Fruit fly (Drosophila melanogaster): ENCODE data around the gene CG10943.
A peak's percentile ranks its signal among the peaks of the same experiment; 100 is the strongest.

DNA sequence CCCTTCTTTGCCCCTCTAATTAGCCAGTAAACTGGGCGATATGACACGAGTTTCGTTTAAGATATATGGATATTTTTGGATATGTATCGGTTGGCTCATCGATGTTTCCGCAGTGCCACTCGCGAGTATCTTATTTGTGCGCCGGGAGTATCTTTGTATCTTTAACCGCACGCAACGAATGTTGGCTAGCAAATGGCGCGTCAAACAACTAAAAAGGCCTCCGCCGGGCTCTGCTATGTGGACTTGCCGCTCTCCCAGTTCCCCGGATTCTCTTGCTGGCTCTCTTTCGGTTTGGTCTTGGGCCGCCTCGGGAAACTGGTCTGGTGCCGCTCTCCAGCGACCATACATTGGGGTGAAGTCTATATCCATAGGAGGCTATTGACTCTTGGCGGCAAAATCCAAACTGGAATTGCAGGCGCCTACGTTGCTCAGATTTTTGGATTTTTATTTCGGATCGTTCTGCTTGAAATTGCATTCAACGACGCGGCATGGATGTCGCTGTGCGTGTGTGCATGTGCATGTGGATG is 30.3 kb downstream of the CG10943 start:
- TF ChIP-seq EcR (GFP tag; optimal IDR thresholded peaks at IDR 0.05) (peak in 1 of 2 experiments; percentile 93), psq (optimal IDR thresholded peaks at IDR 0.05) (no peak)

Measured in whole organism.